Worm (Caenorhabditis elegans): ENCODE results near the gene nhr-38.

Gene nhr-38

ce11 chrIV:9675572-9675971, 34.4 kb upstream of the nhr-38 start, which contains the start of gene nhr-34:
Gene nhr-34 (minus strand): TSS chrIV:9675672.
- TF ChIP-seq tbx-37 (GFP tag; conservative IDR thresholded peaks at IDR 0.05) = no peak
- no peak for TF ChIP-seq hnd-1 (tag; optimal IDR thresholded peaks at IDR 0.05)
- TF ChIP-seq ets-7 (tag; optimal IDR thresholded peaks at IDR 0.05) = no peak
- TF ChIP-seq hmbx-1 (tag; optimal IDR thresholded peaks at IDR 0.05) = no peak

DNA sequence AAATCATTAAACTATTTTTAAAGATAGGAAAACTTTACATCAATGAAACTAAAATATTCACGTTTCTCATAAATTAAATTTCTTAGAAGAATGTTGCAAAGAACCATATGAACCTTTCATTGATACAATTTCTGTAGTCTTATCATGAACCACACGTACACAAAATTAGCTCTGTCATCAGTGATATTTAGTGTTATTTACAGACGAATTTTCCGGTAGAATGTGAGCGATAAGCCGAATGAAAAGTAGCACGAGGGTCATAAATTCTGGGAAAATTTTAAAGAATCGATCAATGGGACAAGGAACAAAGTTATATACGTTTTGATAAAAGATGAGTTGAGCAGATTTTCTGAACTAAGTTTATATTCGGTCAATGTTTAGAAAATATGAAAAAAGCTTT, 33.5 kb upstream of the nhr-38 start:
- TF ChIP-seq scrt-1 (GFP tag; IDR thresholded peaks at IDR 0.05) (no peak), ama-1 (optimal IDR thresholded peaks at IDR 0.05) (no peak), tra-4 (tag; optimal IDR thresholded peaks at IDR 0.05) (no peak), B0310.2 (tag; optimal IDR thresholded peaks at IDR 0.05) (no peak), flt-1 (GFP tag; IDR thresholded peaks at IDR 0.05) (no peak), ceh-36 (tag; optimal IDR thresholded peaks at IDR 0.05) (no peak), tbx-37 (GFP tag; conservative IDR thresholded peaks at IDR 0.05) (no peak), hnd-1 (tag; optimal IDR thresholded peaks at IDR 0.05) (no peak), tbx-11 (GFP tag; IDR thresholded peaks at IDR 0.05) (no peak), ets-7 (tag; optimal IDR thresholded peaks at IDR 0.05) (no peak), pes-1 (GFP tag; IDR thresholded peaks at IDR 0.05) (no peak), F13C5.2 (tag; optimal IDR thresholded peaks at IDR 0.05) (no peak), sea-1 (GFP tag; conservative IDR thresholded peaks at IDR 0.05) (no peak), hmg-4 (GFP tag; optimal IDR thresholded peaks at IDR 0.05) (no peak), ceh-13 (GFP tag; optimal IDR thresholded peaks at IDR 0.05) (no peak), aly-1 (tag; optimal IDR thresholded peaks at IDR 0.05) (no peak), hmbx-1 (tag; optimal IDR thresholded peaks at IDR 0.05) (no peak)

- TF ChIP-seq hmg-4 (GFP tag; optimal IDR thresholded peaks at IDR 0.05) (no peak), tbx-11 (GFP tag; IDR thresholded peaks at IDR 0.05) (no peak), scrt-1 (GFP tag; IDR thresholded peaks at IDR 0.05) (no peak), ama-1 (optimal IDR thresholded peaks at IDR 0.05) (no peak), hmbx-1 (tag; optimal IDR thresholded peaks at IDR 0.05) (no peak), hnd-1 (tag; optimal IDR thresholded peaks at IDR 0.05) (no peak), ceh-13 (GFP tag; optimal IDR thresholded peaks at IDR 0.05) (no peak), pes-1 (GFP tag; IDR thresholded peaks at IDR 0.05) (no peak), tbx-37 (GFP tag; conservative IDR thresholded peaks at IDR 0.05) (no peak), F13C5.2 (tag; optimal IDR thresholded peaks at IDR 0.05) (no peak), aly-1 (tag; optimal IDR thresholded peaks at IDR 0.05) (no peak), ceh-36 (tag; optimal IDR thresholded peaks at IDR 0.05) (no peak), sea-1 (GFP tag; conservative IDR thresholded peaks at IDR 0.05) (no peak), tra-4 (tag; optimal IDR thresholded peaks at IDR 0.05) (no peak), flt-1 (GFP tag; IDR thresholded peaks at IDR 0.05) (no peak), ets-7 (tag; optimal IDR thresholded peaks at IDR 0.05) (no peak), B0310.2 (tag; optimal IDR thresholded peaks at IDR 0.05) (no peak)
Observed at ce11 chrIV:9677226-9677992, 32.6 kb upstream of the nhr-38 start.

DNA sequence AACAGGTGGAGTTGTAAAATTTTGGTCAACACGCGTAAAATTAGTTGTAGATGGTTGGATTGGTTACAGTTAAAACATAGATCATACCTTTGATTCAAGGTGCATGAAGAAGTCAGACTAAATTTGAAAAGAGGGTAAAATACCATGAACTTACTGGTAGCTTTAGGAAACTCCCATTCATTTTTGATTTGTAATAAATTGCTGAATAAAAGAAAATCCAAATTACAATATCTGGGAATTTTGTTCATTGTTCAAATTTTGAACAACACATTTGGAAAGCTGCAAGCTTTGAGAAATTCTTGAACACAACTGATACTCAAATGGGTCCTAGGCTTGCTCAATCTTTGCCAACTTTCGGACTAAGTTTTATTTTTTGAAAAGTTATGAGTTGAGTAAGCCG, 32.0 kb upstream of the nhr-38 start:
- TF ChIP-seq ama-1 (optimal IDR thresholded peaks at IDR 0.05) (no peak), ceh-13 (GFP tag; optimal IDR thresholded peaks at IDR 0.05) (no peak)

DNA sequence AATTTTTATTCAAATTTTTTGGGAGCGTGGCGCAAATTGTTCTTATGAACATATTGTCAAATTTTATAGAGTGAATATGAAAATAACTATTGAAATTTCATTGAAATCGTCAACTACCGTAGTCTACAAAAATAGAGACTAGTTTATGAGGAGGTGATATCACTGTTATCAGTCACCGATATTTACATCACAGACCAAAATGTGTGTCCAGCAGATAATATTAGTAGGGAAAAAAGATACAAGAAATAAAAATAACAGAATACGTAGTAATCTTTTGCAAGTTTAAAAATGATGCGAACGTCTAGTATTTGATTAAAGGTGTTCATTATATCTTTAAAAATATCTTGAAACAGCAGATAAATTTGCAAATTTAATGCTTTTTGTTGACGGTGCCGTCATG, 30.7 kb upstream of the nhr-38 start:
- TF ChIP-seq hmbx-1 (tag; optimal IDR thresholded peaks at IDR 0.05) = no peak
- no peak for TF ChIP-seq ceh-36 (tag; optimal IDR thresholded peaks at IDR 0.05)
- no peak for TF ChIP-seq flt-1 (GFP tag; IDR thresholded peaks at IDR 0.05)
- TF ChIP-seq B0310.2 (tag; optimal IDR thresholded peaks at IDR 0.05) = no peak
- TF ChIP-seq tbx-11 (GFP tag; IDR thresholded peaks at IDR 0.05) = no peak
- TF ChIP-seq aly-1 (tag; optimal IDR thresholded peaks at IDR 0.05) = no peak
- no peak for TF ChIP-seq hnd-1 (tag; optimal IDR thresholded peaks at IDR 0.05)

- TF ChIP-seq hmbx-1 (tag; optimal IDR thresholded peaks at IDR 0.05) = no peak
- no peak for TF ChIP-seq sea-1 (GFP tag; conservative IDR thresholded peaks at IDR 0.05)
- no peak for TF ChIP-seq ceh-36 (tag; optimal IDR thresholded peaks at IDR 0.05)
- no peak for TF ChIP-seq ceh-13 (GFP tag; optimal IDR thresholded peaks at IDR 0.05)
- no peak for TF ChIP-seq flt-1 (GFP tag; IDR thresholded peaks at IDR 0.05)
- no peak for TF ChIP-seq tra-4 (tag; optimal IDR thresholded peaks at IDR 0.05)
- TF ChIP-seq hmg-4 (GFP tag; optimal IDR thresholded peaks at IDR 0.05) = no peak
- TF ChIP-seq tbx-11 (GFP tag; IDR thresholded peaks at IDR 0.05) = no peak
- TF ChIP-seq ama-1 (optimal IDR thresholded peaks at IDR 0.05) = no peak
- TF ChIP-seq F13C5.2 (tag; optimal IDR thresholded peaks at IDR 0.05) = no peak
Observed at ce11 chrIV:9680841-9681240, 29.1 kb upstream of the nhr-38 start, which contains the start of gene ins-8. Gene ins-8 (minus strand): TSS chrIV:9680941.

- TF ChIP-seq tra-4 (tag; optimal IDR thresholded peaks at IDR 0.05) (no peak), flt-1 (GFP tag; IDR thresholded peaks at IDR 0.05) (no peak), F13C5.2 (tag; optimal IDR thresholded peaks at IDR 0.05) (no peak)
Observed at ce11 chrIV:9682514-9682913, 27.5 kb upstream of the nhr-38 start, which contains the start of gene ins-7. Gene ins-7 (minus strand): TSS chrIV:9682845.

ce11 chrIV:9683433-9683832, 26.6 kb upstream of the nhr-38 start, which contains the start of the genes htas-1 and ZK1251.3:
Gene htas-1 (minus strand): TSS chrIV:9683533.
Gene ZK1251.3 (plus strand): TSS chrIV:9683658.
- TF ChIP-seq ceh-36 (tag; optimal IDR thresholded peaks at IDR 0.05) = no peak
- no peak for TF ChIP-seq ceh-13 (GFP tag; optimal IDR thresholded peaks at IDR 0.05)
- TF ChIP-seq flt-1 (GFP tag; IDR thresholded peaks at IDR 0.05) = no peak
- no peak for TF ChIP-seq tbx-37 (GFP tag; conservative IDR thresholded peaks at IDR 0.05)
- no peak for TF ChIP-seq aly-1 (tag; optimal IDR thresholded peaks at IDR 0.05)
- no peak for TF ChIP-seq pes-1 (GFP tag; IDR thresholded peaks at IDR 0.05)
- no peak for TF ChIP-seq tbx-11 (GFP tag; IDR thresholded peaks at IDR 0.05)
- TF ChIP-seq tra-4 (tag; optimal IDR thresholded peaks at IDR 0.05) = no peak
- TF ChIP-seq hmg-4 (GFP tag; optimal IDR thresholded peaks at IDR 0.05) = no peak
- TF ChIP-seq hmbx-1 (tag; optimal IDR thresholded peaks at IDR 0.05) = no peak
- TF ChIP-seq ets-7 (tag; optimal IDR thresholded peaks at IDR 0.05) = no peak
- TF ChIP-seq scrt-1 (GFP tag; IDR thresholded peaks at IDR 0.05) = no peak
- TF ChIP-seq sea-1 (GFP tag; conservative IDR thresholded peaks at IDR 0.05) = no peak
- no peak for TF ChIP-seq B0310.2 (tag; optimal IDR thresholded peaks at IDR 0.05)
- no peak for TF ChIP-seq hnd-1 (tag; optimal IDR thresholded peaks at IDR 0.05)
- no peak for TF ChIP-seq F13C5.2 (tag; optimal IDR thresholded peaks at IDR 0.05)
- TF ChIP-seq ama-1 (optimal IDR thresholded peaks at IDR 0.05) = no peak

Measured in whole organism, early embryonic.